Worm (Caenorhabditis elegans) whole organism, L2 larva: ENCODE results near the gene C14A4.6.

Experiments used
- R02D3.7 ChIP-seq: fragments of 150-350 bp; optimal IDR thresholded peaks from 2 replicates; lab custom pipeline; 2014; ENCODE audit warnings: missing biosample characterization, missing genetic modification characterization
- ceh-82 ChIP-seq: fragments of 150-350 bp; optimal IDR thresholded peaks from 2 replicates; lab custom pipeline; 2014; ENCODE audit warnings: missing biosample characterization, missing genetic modification characterization
- elt-3 ChIP-seq: sonication (generic microtip); optimal IDR thresholded peaks from 2 replicates; lab custom pipeline; 2017; ENCODE audit warnings: missing biosample characterization, missing genetic modification characterization
- mdl-1 ChIP-seq, 2 experiments: fragments of 150-350 bp in 1 of 2; sonication (generic microtip) in 1 of 2; optimal IDR thresholded peaks; 2 replicates each; lab custom pipeline; 2017; ENCODE audit warnings: missing biosample characterization in 2 of 2, missing genetic modification characterization in 2 of 2
- nhr-11 ChIP-seq: fragments of 150-350 bp; optimal IDR thresholded peaks from 2 replicates; lab custom pipeline; 2014; ENCODE audit warnings: missing biosample characterization, missing genetic modification characterization
- ztf-4 ChIP-seq: fragments of 150-350 bp; optimal IDR thresholded peaks from 2 replicates; lab custom pipeline; 2014; ENCODE audit warnings: missing biosample characterization, missing genetic modification characterization

- TF ChIP-seq elt-3 (tag; lab: Kevin White, UChicago) (no peak), mdl-1 (tag; optimal IDR thresholded peaks at IDR 0.05; lab: Kevin White, UChicago) (peak; percentile 6 to 43), ceh-82 (tag; lab: Kevin White, UChicago) (no peak), R02D3.7 (tag; lab: Kevin White, UChicago) (no peak), ztf-4 (no peak), nhr-11 (tag; lab: Kevin White, UChicago) (no peak)
These were observed 36.2 kb downstream of the C14A4.6 start for ce11 chrII:10558345-10558744.
